Worm (Caenorhabditis elegans) whole organism, early embryonic: ENCODE data around the gene Y51B9A.9.

Experiments
- B0310.2 ChIP-seq: sonication (generic microtip); optimal IDR thresholded peaks from 2 replicates; lab custom pipeline; 2016; ENCODE audit warnings: mild to moderate bottlenecking, missing genetic modification characterization, missing compliant biosample characterization
- F13C5.2 ChIP-seq: sonication (generic microtip); optimal IDR thresholded peaks from 2 replicates; lab custom pipeline; 2017; ENCODE audit warnings: mild to moderate bottlenecking, missing genetic modification characterization, inconsistent platforms, missing compliant biosample characterization
- aly-1 ChIP-seq: sonication (generic microtip); optimal IDR thresholded peaks from 2 replicates; lab custom pipeline; 2016; ENCODE audit warnings: missing genetic modification characterization, missing compliant biosample characterization
- ama-1 ChIP-seq: fragments of 150-350 bp; optimal IDR thresholded peaks from 2 replicates; lab custom pipeline; 2014
- ceh-13 ChIP-seq: fragments of 200-800 bp; sonication (Bioruptor generic); optimal IDR thresholded peaks from 2 replicates; lab custom pipeline; 2018; ENCODE audit warnings: mild to moderate bottlenecking, missing genetic modification characterization, missing compliant biosample characterization
- ceh-36 ChIP-seq: sonication (generic microtip); optimal IDR thresholded peaks from 2 replicates; lab custom pipeline; 2016; ENCODE audit warnings: missing genetic modification characterization, inconsistent platforms, missing compliant biosample characterization
- ets-7 ChIP-seq: sonication (generic microtip); optimal IDR thresholded peaks from 2 replicates; lab custom pipeline; 2016; ENCODE audit warnings: missing genotype, missing genetic modification characterization, missing compliant biosample characterization
- flt-1 ChIP-seq: fragments of 200-800 bp; sonication (Bioruptor generic); IDR thresholded peaks from 2 replicates; pipeline ENCODE4 v1.3.6; 2022; ENCODE audit warnings: missing genetic modification characterization, missing compliant biosample characterization
- hmbx-1 ChIP-seq: sonication (generic microtip); optimal IDR thresholded peaks from 2 replicates; lab custom pipeline; 2016; ENCODE audit warnings: mild to moderate bottlenecking, missing genetic modification characterization, missing compliant biosample characterization
- hmg-4 ChIP-seq: fragments of 200-800 bp; sonication (Bioruptor generic); optimal IDR thresholded peaks from 2 replicates; lab custom pipeline; 2018; ENCODE audit warnings: mild to moderate bottlenecking, missing genetic modification characterization, missing compliant biosample characterization
- hnd-1 ChIP-seq: sonication (generic microtip); optimal IDR thresholded peaks from 2 replicates; lab custom pipeline; 2016; ENCODE audit warnings: missing genetic modification characterization, missing compliant biosample characterization
- pes-1 ChIP-seq: fragments of 200-800 bp; sonication (Bioruptor generic); IDR thresholded peaks from 2 replicates; pipeline ENCODE4 v1.3.6; 2022; ENCODE audit warnings: missing genetic modification reagents, missing genetic modification characterization, missing compliant biosample characterization
- scrt-1 ChIP-seq: fragments of 200-800 bp; sonication (Bioruptor generic); IDR thresholded peaks from 2 replicates; pipeline ENCODE4 v1.3.6; 2022; ENCODE audit warnings: missing genetic modification characterization, missing compliant biosample characterization
- sea-1 ChIP-seq: fragments of 200-800 bp; sonication (Bioruptor generic); conservative IDR thresholded peaks from 2 replicates; pipeline ENCODE4 v1.3.6; 2022; ENCODE audit warnings: missing genetic modification characterization, missing compliant biosample characterization
- tbx-11 ChIP-seq: fragments of 200-800 bp; sonication (Bioruptor generic); IDR thresholded peaks from 2 replicates; pipeline ENCODE4 v1.3.6; 2022; ENCODE audit warnings: missing genetic modification characterization, missing compliant biosample characterization
- tbx-37 ChIP-seq: fragments of 200-800 bp; sonication (Bioruptor generic); conservative IDR thresholded peaks from 2 replicates; pipeline ENCODE4 v1.3.6; 2022; ENCODE audit warnings: missing genetic modification reagents, missing genetic modification characterization, missing compliant biosample characterization
- tra-4 ChIP-seq: sonication (generic microtip); optimal IDR thresholded peaks from 2 replicates; lab custom pipeline; 2017; ENCODE audit warnings: missing genetic modification characterization, missing compliant biosample characterization

Gene Y51B9A.9

DNA sequence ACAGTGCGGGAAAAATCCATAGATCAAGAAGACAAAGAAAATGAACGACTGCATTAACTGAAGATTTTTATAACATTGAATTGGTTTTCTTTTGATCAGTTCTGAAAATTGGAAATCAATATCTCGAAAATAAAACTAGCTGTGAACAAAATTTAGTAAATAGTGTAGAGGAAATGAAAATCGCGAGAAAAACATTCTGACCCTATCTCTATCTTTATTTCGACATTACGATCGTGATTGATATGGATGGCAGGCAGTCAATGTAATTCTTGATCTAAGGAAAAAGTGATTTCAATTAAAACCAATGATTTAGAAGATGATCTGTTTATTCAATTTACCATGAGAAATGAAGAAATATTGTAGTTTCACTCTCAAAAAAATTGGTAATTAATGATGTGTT is 38.6 kb upstream of the Y51B9A.9 start, which contains the start of gene kin-16:
TSS of gene kin-16 (minus strand) at position 101 of the 400 bp plus-strand sequence.
- TF ChIP-seq hmg-4 (GFP tag; lab: Kevin White, UChicago) = no peak
- no peak for TF ChIP-seq tbx-11 (GFP tag; lab: Robert Waterston, UW)
- TF ChIP-seq scrt-1 = no peak

DNA sequence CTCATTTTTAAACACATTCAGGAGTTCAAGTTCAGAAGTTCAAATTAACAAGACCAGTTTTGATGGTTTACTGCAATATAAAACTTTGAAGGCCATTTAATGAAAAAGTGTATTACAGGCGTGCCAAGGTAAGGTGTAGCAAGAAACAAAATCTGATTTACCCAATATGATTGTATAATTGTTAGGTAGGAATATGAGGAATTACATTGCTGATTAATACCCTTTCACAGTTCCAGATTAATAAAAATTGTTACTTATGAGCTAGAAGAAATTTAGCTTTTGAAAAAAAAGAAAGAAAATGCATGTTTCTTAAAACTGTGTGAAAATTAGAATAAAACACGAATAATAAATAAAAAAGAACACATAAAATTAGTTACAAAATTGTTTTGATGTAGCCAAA is 36.2 kb upstream of the Y51B9A.9 start, which contains the start of gene kin-15:
TSS of gene kin-15 (minus strand) at position 101 of the 400 bp plus-strand sequence.
- TF ChIP-seq sea-1 (GFP tag; lab: Robert Waterston, UW) (no peak), flt-1 (no peak), hmbx-1 (tag; lab: Kevin White, UChicago) (no peak), hmg-4 (GFP tag; lab: Kevin White, UChicago) (no peak)

DNA sequence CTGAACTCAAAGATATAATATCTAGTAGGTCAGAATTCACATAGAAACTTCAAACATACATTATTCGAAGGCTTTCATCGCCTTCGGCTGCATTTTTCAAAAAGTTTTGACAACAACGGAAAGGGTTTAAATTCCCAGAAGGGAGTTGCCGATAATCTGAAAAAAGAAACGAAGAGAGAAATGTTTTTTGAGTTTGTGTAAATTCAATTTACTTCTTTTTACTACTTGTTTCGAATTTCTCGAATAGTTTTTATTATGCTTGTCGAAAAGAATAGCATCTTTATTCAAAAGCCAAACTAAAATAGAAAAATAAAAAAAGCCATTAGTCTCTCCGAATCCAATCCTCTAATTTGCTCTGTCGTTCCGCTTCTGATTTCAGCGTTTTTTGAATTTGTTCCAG is 33.7 kb upstream of the Y51B9A.9 start:
- TF ChIP-seq tra-4 (tag; lab: Kevin White, UChicago) (no peak), aly-1 (tag; lab: Kevin White, UChicago) (no peak), pes-1 (GFP tag; lab: Robert Waterston, UW) (no peak), hmg-4 (GFP tag; lab: Kevin White, UChicago) (no peak), hmbx-1 (tag; lab: Kevin White, UChicago) (no peak), tbx-37 (GFP tag; lab: Robert Waterston, UW) (no peak), F13C5.2 (tag; lab: Kevin White, UChicago) (no peak), B0310.2 (no peak), scrt-1 (no peak), ceh-13 (no peak), ets-7 (no peak), hnd-1 (tag; lab: Kevin White, UChicago) (no peak), flt-1 (no peak), tbx-11 (GFP tag; lab: Robert Waterston, UW) (no peak), ama-1 (lab: Kevin White, UChicago) (no peak), sea-1 (GFP tag; lab: Robert Waterston, UW) (no peak), ceh-36 (no peak)

DNA sequence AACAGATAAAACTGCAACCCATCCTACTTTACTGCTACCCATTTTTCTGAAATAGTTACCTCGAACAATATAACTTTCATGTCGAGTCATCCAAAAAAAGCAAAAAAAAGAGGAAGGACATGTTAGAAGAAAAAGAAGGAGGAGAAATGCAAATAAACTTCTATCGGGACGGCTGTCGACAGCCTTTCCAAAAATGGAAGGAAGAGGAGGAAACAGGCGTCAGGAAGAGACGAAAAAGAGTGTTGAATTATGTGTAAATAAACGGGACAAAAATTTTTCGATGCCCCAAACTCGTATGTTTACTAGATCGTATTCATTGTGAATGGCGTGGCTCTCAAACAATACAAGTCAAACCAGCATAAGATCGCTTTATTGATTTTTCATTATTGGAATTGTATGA is 30.2 kb upstream of the Y51B9A.9 start, which contains the start of gene M176.5:
TSS of gene M176.5 (minus strand) at position 101 of the 400 bp plus-strand sequence.
- TF ChIP-seq ceh-13 (no peak), ets-7 (no peak), tra-4 (tag; lab: Kevin White, UChicago) (no peak), ceh-36 (no peak), aly-1 (tag; lab: Kevin White, UChicago) (no peak), hmbx-1 (tag; lab: Kevin White, UChicago) (no peak), pes-1 (GFP tag; lab: Robert Waterston, UW) (no peak), ama-1 (lab: Kevin White, UChicago) (no peak), F13C5.2 (tag; lab: Kevin White, UChicago) (no peak), flt-1 (no peak), hmg-4 (GFP tag; lab: Kevin White, UChicago) (no peak), hnd-1 (tag; lab: Kevin White, UChicago) (no peak), scrt-1 (no peak), tbx-37 (GFP tag; lab: Robert Waterston, UW) (no peak)

- TF ChIP-seq hnd-1 (tag; lab: Kevin White, UChicago) (no peak), scrt-1 (no peak), ceh-13 (no peak), hmbx-1 (tag; lab: Kevin White, UChicago) (no peak), sea-1 (GFP tag; lab: Robert Waterston, UW) (no peak), tbx-37 (GFP tag; lab: Robert Waterston, UW) (no peak)
Measured at ce11 chrII:9426076-9426475, 28.7 kb upstream of the Y51B9A.9 start, which contains the start of gene M176.10. M176.10 (minus strand) TSS chrII:9426176.

- TF ChIP-seq flt-1 (no peak), tbx-11 (GFP tag; lab: Robert Waterston, UW) (no peak), ets-7 (no peak)
Measured at ce11 chrII:9421969-9422368, 24.6 kb upstream of the Y51B9A.9 start, which contains the start of gene M176.11. M176.11 (plus strand) TSS chrII:9422269.

DNA sequence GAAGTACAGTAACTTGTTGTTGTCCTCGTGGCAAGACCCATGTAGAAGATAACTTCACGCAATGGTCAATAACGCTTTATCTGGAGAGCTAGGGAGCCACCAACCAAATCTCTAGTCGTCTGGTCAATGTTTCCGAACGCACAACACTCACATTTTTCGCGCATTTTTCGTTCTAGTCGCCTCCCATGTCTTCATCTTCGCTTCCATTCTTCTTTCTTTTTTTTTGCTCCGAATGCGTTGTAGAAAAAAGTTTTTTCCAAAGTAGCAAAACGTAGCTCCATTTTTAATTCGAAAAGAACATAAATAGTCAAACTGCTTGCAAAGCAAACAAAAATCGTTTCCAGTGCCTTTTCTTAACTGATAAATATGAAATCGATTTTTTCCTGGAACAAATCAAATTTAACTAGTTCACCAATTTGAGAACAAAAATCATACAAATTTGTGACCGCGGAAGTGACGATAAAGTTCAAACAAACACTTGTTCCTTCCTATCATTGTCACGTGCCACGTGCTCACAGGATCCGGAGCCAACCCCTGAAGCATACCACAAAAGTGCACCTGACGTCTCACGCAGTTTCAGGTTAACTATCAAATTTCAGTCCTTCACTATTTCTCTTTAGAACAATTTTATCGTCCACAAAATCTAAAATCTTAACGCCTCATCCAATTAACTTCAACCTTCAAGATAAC is 21.6 kb upstream of the Y51B9A.9 start:
- TF ChIP-seq ceh-13 (no peak), hmg-4 (GFP tag; lab: Kevin White, UChicago) (no peak), B0310.2 (no peak), sea-1 (GFP tag; lab: Robert Waterston, UW) (no peak), pes-1 (GFP tag; lab: Robert Waterston, UW) (no peak), tbx-11 (GFP tag; lab: Robert Waterston, UW) (no peak), ceh-36 (no peak), scrt-1 (no peak), hmbx-1 (tag; lab: Kevin White, UChicago) (no peak), F13C5.2 (tag; lab: Kevin White, UChicago) (no peak), ets-7 (no peak)

- TF ChIP-seq sea-1 (GFP tag; lab: Robert Waterston, UW) (no peak), scrt-1 (no peak), tbx-11 (GFP tag; lab: Robert Waterston, UW) (no peak), ets-7 (no peak), flt-1 (no peak), tbx-37 (GFP tag; lab: Robert Waterston, UW) (no peak), hnd-1 (tag; lab: Kevin White, UChicago) (no peak), tra-4 (tag; lab: Kevin White, UChicago) (no peak), hmg-4 (GFP tag; lab: Kevin White, UChicago) (no peak), F13C5.2 (tag; lab: Kevin White, UChicago) (no peak), aly-1 (tag; lab: Kevin White, UChicago) (no peak), B0310.2 (no peak)
Measured at ce11 chrII:9418065-9418567, 20.7 kb upstream of the Y51B9A.9 start, which contains the start of the genes M176.4 and M176.16. M176.4 (plus strand) TSS chrII:9418365. M176.16 (plus strand) TSS chrII:9418517.
